Fruit fly (Drosophila melanogaster) whole organism, prepupa: ENCODE results near the gene Kyat.

Experiments
- Blimp-1 ChIP-seq: fragments of 200-800 bp; sonication (Bioruptor generic); optimal IDR thresholded peaks from 3 replicates; lab custom pipeline; 2017; ENCODE audit warnings: missing biosample characterization, missing genetic modification characterization, mild to moderate bottlenecking, moderate library complexity, missing genetic modification reagents
- CG15336 ChIP-seq: fragments of 200-800 bp; sonication (Bioruptor generic); IDR thresholded peaks from 2 replicates; pipeline ENCODE4 v1.3.6; 2022; ENCODE audit warnings: missing biosample characterization, missing genetic modification characterization
- CG32006 ChIP-seq: fragments of 200-800 bp; sonication (Bioruptor generic); optimal IDR thresholded peaks from 3 replicates; lab custom pipeline; 2017; ENCODE audit warnings: missing biosample characterization, mild to moderate bottlenecking, missing genetic modification characterization
- CG3919 ChIP-seq: fragments of 200-800 bp; sonication (Bioruptor generic); optimal IDR thresholded peaks from 3 replicates; lab custom pipeline; 2016; ENCODE audit warnings: missing biosample characterization, missing genetic modification characterization
- CG4318 ChIP-seq: fragments of 200-800 bp; sonication (Bioruptor generic); optimal IDR thresholded peaks from 3 replicates; lab custom pipeline; 2017; ENCODE audit warnings: missing biosample characterization, mild to moderate bottlenecking, missing genetic modification characterization
- CG6163 ChIP-seq: fragments of 200-800 bp; sonication (Bioruptor generic); IDR thresholded peaks from 3 replicates; pipeline ENCODE4 v1.3.6; 2022; ENCODE audit warnings: missing biosample characterization, missing genetic modification characterization
- CG6276 ChIP-seq: fragments of 200-800 bp; sonication (Bioruptor generic); optimal IDR thresholded peaks from 2 replicates; lab custom pipeline; 2017; ENCODE audit warnings: missing biosample characterization, mild to moderate bottlenecking, missing genetic modification characterization
- CG6854 ChIP-seq: fragments of 200-800 bp; sonication (Bioruptor generic); optimal IDR thresholded peaks from 2 replicates; lab custom pipeline; 2017; ENCODE audit warnings: missing biosample characterization, mild to moderate bottlenecking, missing genetic modification characterization
- CG8119 ChIP-seq: fragments of 200-800 bp; sonication (Bioruptor generic); IDR thresholded peaks from 3 replicates; pipeline ENCODE4 v1.3.6; 2022; ENCODE audit warnings: missing biosample characterization, missing genetic modification characterization
- CG8319 ChIP-seq: fragments of 200-800 bp; sonication (Bioruptor generic); optimal IDR thresholded peaks from 3 replicates; lab custom pipeline; 2016; ENCODE audit warnings: missing biosample characterization, missing genetic modification characterization
- Eip78C ChIP-seq: fragments of 200-800 bp; sonication (Bioruptor generic); peaks from one replicate; lab custom pipeline; 2016; ENCODE audit warnings: missing biosample characterization, missing genetic modification characterization
- Ets96B ChIP-seq: fragments of 200-800 bp; optimal IDR thresholded peaks from 2 replicates; lab custom pipeline; 2019; ENCODE audit warnings: missing biosample characterization, mild to moderate bottlenecking, missing genetic modification characterization, moderate library complexity
- Gug ChIP-seq: fragments of 200-800 bp; sonication (Bioruptor generic); IDR thresholded peaks from 2 replicates; pipeline ENCODE4 v1.3.6; 2022; ENCODE audit warnings: missing biosample characterization, missing genetic modification characterization
- Hr38 ChIP-seq: sonication (Bioruptor generic); optimal IDR thresholded peaks from 2 replicates; lab custom pipeline; 2016; ENCODE audit warnings: missing biosample characterization, missing genetic modification characterization
- Hr39 ChIP-seq: fragments of 200-800 bp; sonication (Bioruptor generic); optimal IDR thresholded peaks from 2 replicates; lab custom pipeline; 2016; ENCODE audit warnings: missing biosample characterization, missing genetic modification characterization
- Hr4 ChIP-seq: fragments of 200-800 bp; sonication (Bioruptor generic); optimal IDR thresholded peaks from 3 replicates; lab custom pipeline; 2016; ENCODE audit warnings: missing biosample characterization, missing genetic modification characterization
- Met ChIP-seq: fragments of 200-800 bp; sonication (Bioruptor generic); optimal IDR thresholded peaks from 3 replicates; lab custom pipeline; 2016; ENCODE audit warnings: missing biosample characterization, missing genetic modification characterization
- OdsH ChIP-seq: fragments of 200-800 bp; sonication (Bioruptor generic); optimal IDR thresholded peaks from 3 replicates; lab custom pipeline; 2016; ENCODE audit warnings: missing biosample characterization, missing genetic modification characterization
- Sox102F ChIP-seq: fragments of 200-800 bp; sonication (Bioruptor generic); optimal IDR thresholded peaks from 2 replicates; lab custom pipeline; 2016; ENCODE audit warnings: missing biosample characterization, mild to moderate bottlenecking, missing genetic modification characterization
- Sox14 ChIP-seq: fragments of 200-800 bp; sonication (Bioruptor generic); optimal IDR thresholded peaks from 3 replicates; lab custom pipeline; 2016; ENCODE audit warnings: missing biosample characterization, missing genetic modification characterization
- Sox15 ChIP-seq: fragments of 200-800 bp; sonication (Bioruptor generic); optimal IDR thresholded peaks from 3 replicates; lab custom pipeline; 2016; ENCODE audit warnings: missing biosample characterization, missing genetic modification characterization
- achi ChIP-seq: fragments of 200-800 bp; sonication (Bioruptor generic); optimal IDR thresholded peaks from 3 replicates; lab custom pipeline; 2016; ENCODE audit warnings: missing biosample characterization, missing genetic modification characterization
- acj6 ChIP-seq: fragments of 200-800 bp; sonication (Bioruptor generic); optimal IDR thresholded peaks from 3 replicates; lab custom pipeline; 2016; ENCODE audit warnings: missing biosample characterization, missing genetic modification characterization
- dac ChIP-seq: fragments of 200-800 bp; sonication (Bioruptor generic); optimal IDR thresholded peaks from 2 replicates; lab custom pipeline; 2017; ENCODE audit warnings: missing biosample characterization, mild to moderate bottlenecking, missing genetic modification characterization
- dsx ChIP-seq: fragments of 200-800 bp; optimal IDR thresholded peaks from 3 replicates; lab custom pipeline; 2019; ENCODE audit warnings: missing biosample characterization, mild to moderate bottlenecking, missing genetic modification characterization, moderate library complexity; ENCODE audit not compliant: poor library complexity, severe bottlenecking
- eg ChIP-seq: fragments of 200-800 bp; sonication (Bioruptor generic); IDR thresholded peaks from 3 replicates; pipeline ENCODE4 v1.3.6; 2022; ENCODE audit warnings: missing biosample characterization, missing genetic modification characterization
- esn ChIP-seq: fragments of 200-800 bp; sonication (Bioruptor generic); optimal IDR thresholded peaks from 2 replicates; lab custom pipeline; 2016; ENCODE audit warnings: missing biosample characterization, mild to moderate bottlenecking, missing genetic modification characterization, moderate library complexity
- fd85E ChIP-seq: fragments of 200-800 bp; sonication (Bioruptor generic); optimal IDR thresholded peaks from 3 replicates; lab custom pipeline; 2016; ENCODE audit warnings: missing biosample characterization, missing genetic modification characterization
- fkh ChIP-seq: fragments of 200-800 bp; sonication (Bioruptor generic); optimal IDR thresholded peaks from 3 replicates; lab custom pipeline; 2017; ENCODE audit warnings: missing biosample characterization, mild to moderate bottlenecking, missing genetic modification characterization, moderate library complexity
- lz ChIP-seq: fragments of 200-800 bp; sonication (Bioruptor generic); optimal IDR thresholded peaks from 3 replicates; lab custom pipeline; 2016; ENCODE audit warnings: missing biosample characterization, missing genetic modification characterization
- pdm3 ChIP-seq: fragments of 200-800 bp; sonication (Bioruptor generic); optimal IDR thresholded peaks from 3 replicates; lab custom pipeline; 2016; ENCODE audit warnings: missing biosample characterization, missing genetic modification characterization
- salr ChIP-seq, 2 experiments: fragments of 200-800 bp; sonication (Bioruptor generic); optimal IDR thresholded peaks; 3 replicates each; lab custom pipeline; 2016 to 2018; ENCODE audit warnings: missing biosample characterization in 2 of 2, missing genetic modification characterization in 2 of 2, mild to moderate bottlenecking in 1 of 2
- ss ChIP-seq, 2 experiments: fragments of 200-800 bp; sonication (Bioruptor generic); optimal IDR thresholded peaks; 2 replicates in 1 of 2; 3 replicates in 1 of 2; lab custom pipeline; 2017 to 2018; ENCODE audit warnings: mild to moderate bottlenecking in 2 of 2, missing biosample characterization in 2 of 2, missing genetic modification characterization in 2 of 2, moderate library complexity in 1 of 2
- svp ChIP-seq: fragments of 200-800 bp; sonication (Bioruptor generic); peaks from one replicate; lab custom pipeline; 2016; ENCODE audit warnings: missing biosample characterization, missing genetic modification characterization

Kyat gene

dm6 chr3R:11847379-11847778, 25.1 kb upstream of the Kyat start (continued):
- no peak for TF ChIP-seq Sox15 (GFP tag; lab: Kevin White, UChicago)
- no peak for TF ChIP-seq lz
- TF ChIP-seq CG8119 (GFP tag; lab: Robert Waterston, UW) = peak; percentile 68
- no peak for TF ChIP-seq fd85E (GFP tag; lab: Kevin White, UChicago)
- peak; percentile 56 for TF ChIP-seq svp
- TF ChIP-seq eg (GFP tag; lab: Robert Waterston, UW) = peak; percentile 71; the same call in 2 of the 3 replicates
- TF ChIP-seq Hr4 (GFP tag; lab: Kevin White, UChicago) = peak; percentile 2
- TF ChIP-seq CG8319 (GFP tag; lab: Kevin White, UChicago) = no peak
- TF ChIP-seq Hr38 (GFP tag; lab: Kevin White, UChicago) = no peak
- peak; percentile 68 for TF ChIP-seq CG15336 (GFP tag; lab: Robert Waterston, UW)
- TF ChIP-seq esn (GFP tag; lab: Kevin White, UChicago) = no peak
- no peak for TF ChIP-seq Hr39
- TF ChIP-seq dac = peak; percentile 9
- TF ChIP-seq pdm3 (GFP tag; lab: Kevin White, UChicago) = no peak
- peak; percentile 4 for TF ChIP-seq CG4318 (GFP tag; lab: Kevin White, UChicago)
- TF ChIP-seq Blimp-1 (GFP tag; lab: Kevin White, UChicago) = no peak
- TF ChIP-seq CG6854 (GFP tag; lab: Kevin White, UChicago) = no peak
- peak; percentile 63 for TF ChIP-seq Eip78C (GFP tag; lab: Kevin White, UChicago)
- TF ChIP-seq acj6 = no peak
- TF ChIP-seq Met (GFP tag; lab: Kevin White, UChicago) = no peak
- TF ChIP-seq ss (GFP tag; optimal IDR thresholded peaks at IDR 0.05; lab: Kevin White, UChicago) = no peak
- peak; percentile 4 for TF ChIP-seq Ets96B (tag; lab: Kevin White, UChicago)
- peak; percentile 28 for TF ChIP-seq CG3919 (GFP tag; lab: Kevin White, UChicago)
- TF ChIP-seq, all 60 proteins: peak for 21

dm6 chr3R:11833406-11833805, 11.1 kb upstream of the Kyat start:
- TF ChIP-seq CG32006 (GFP tag; lab: Kevin White, UChicago) (peak; percentile 16), ss (GFP tag; optimal IDR thresholded peaks at IDR 0.05; lab: Kevin White, UChicago) (peak in 1 of 2 experiments; percentile 33), achi (GFP tag; lab: Kevin White, UChicago) (peak; percentile 0), Hr39 (no peak), Eip78C (GFP tag; lab: Kevin White, UChicago) (peak; percentile 63), CG6276 (GFP tag; lab: Kevin White, UChicago) (no peak), eg (GFP tag; lab: Robert Waterston, UW) (0 out of 3 replicates have a peak, but pooled peaks have one; percentile 24), Sox14 (GFP tag; lab: Kevin White, UChicago) (peak; percentile 25), acj6 (no peak), dsx (peak; percentile 34)

- TF ChIP-seq Gug = 0 out of 2 replicates have a peak, but pooled peaks have one; percentile 10
- TF ChIP-seq Eip78C (GFP tag; lab: Kevin White, UChicago) = peak; percentile 66
- peak; percentile 9; the same call in 1 of the 3 replicates for TF ChIP-seq CG6163 (GFP tag; lab: Robert Waterston, UW)
- peak; percentile 55 for TF ChIP-seq CG32006 (GFP tag; lab: Kevin White, UChicago)
- TF ChIP-seq eg (GFP tag; lab: Robert Waterston, UW) = peak; percentile 56; the same call in 2 of the 3 replicates
- TF ChIP-seq salr (GFP tag; optimal IDR thresholded peaks at IDR 0.05; lab: Kevin White, UChicago) = peak in 1 of 2 experiments; percentile 11
- peak; percentile 21 for TF ChIP-seq achi (GFP tag; lab: Kevin White, UChicago)
- no peak for TF ChIP-seq Sox102F (GFP tag; lab: Kevin White, UChicago)
- peak; percentile 16; the same call in 1 of the 3 replicates for TF ChIP-seq CG8119 (GFP tag; lab: Robert Waterston, UW)
- TF ChIP-seq esn (GFP tag; lab: Kevin White, UChicago) = no peak
- TF ChIP-seq OdsH (GFP tag; lab: Kevin White, UChicago) = peak; percentile 36
- TF ChIP-seq acj6 = peak; percentile 22
- TF ChIP-seq fkh (GFP tag; lab: Kevin White, UChicago) = no peak
Measured at dm6 chr3R:11830757-11831586, 8.7 kb upstream of the Kyat start.
